Fruit fly (Drosophila melanogaster) S2 (cell line): Measurements from ENCODE around the gene Unr.

ENCODE experiments used
- CG8478 ChIP-seq: fragments of >200 bp; optimal IDR thresholded peaks from 2 replicates; lab custom pipeline; 2018
- CTCF ChIP-seq, 2 experiments: fragments of >200 bp; optimal IDR thresholded peaks; 2 replicates each; lab custom pipeline; 2018

Unr gene

DNA sequence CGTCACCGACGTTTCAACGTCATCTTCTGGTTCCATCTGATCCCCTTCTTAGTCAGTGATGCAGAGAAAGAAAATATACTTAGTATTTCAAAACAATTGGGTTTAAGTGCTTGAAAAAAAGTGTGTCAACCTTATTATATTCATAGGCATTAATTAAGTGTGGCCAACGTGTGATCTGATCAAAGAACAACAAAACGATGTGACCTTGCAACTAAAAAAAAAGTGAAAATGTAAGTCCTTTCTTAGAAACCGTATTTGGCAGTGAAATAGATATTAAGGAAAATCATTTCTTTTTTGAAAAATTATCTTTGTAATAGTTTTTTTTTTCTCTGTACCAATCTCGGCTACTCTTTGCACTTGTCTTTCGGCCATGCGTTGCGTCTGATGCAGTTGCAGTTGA, 57.1 kb downstream of the Unr start:
- TF ChIP-seq CTCF (optimal IDR thresholded peaks at IDR 0.05; lab: Kevin White, UChicago) = no peak
- no peak for TF ChIP-seq CG8478 (lab: Kevin White, UChicago)

DNA sequence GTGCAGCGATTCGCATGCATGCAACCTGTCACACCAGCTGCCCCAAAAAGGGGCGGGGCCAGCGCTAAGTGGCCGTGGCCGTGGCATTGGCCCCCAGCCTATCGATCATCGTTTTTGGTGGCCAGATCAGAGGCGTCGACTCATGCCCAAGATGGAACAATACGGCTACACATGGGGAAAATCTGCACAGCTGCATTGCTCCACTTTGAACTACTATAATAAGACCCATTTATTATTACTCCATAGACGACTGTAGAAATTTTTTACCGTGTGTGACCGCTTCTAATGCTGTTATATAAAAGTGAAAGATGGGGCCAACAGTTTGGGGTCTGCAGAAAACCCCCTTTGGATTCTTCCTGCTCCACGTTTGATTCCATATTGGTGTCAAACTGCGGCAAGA, 58.2 kb downstream of the Unr start:
- TF ChIP-seq CTCF (optimal IDR thresholded peaks at IDR 0.05; lab: Kevin White, UChicago) = no peak
- no peak for TF ChIP-seq CG8478 (lab: Kevin White, UChicago)
